Worm (Caenorhabditis elegans) whole organism, L4 larva: ENCODE results near the gene egg-3.
A peak's percentile ranks its signal among the peaks of the same experiment; 100 is the strongest.

Experiments
- D1046.2 ChIP-seq: fragments of 200-800 bp; sonication (Bioruptor generic); IDR thresholded peaks from 2 replicates; pipeline ENCODE4 v1.3.6; 2022; ENCODE audit warnings: missing genetic modification characterization, missing compliant biosample characterization
- T20F7.1 ChIP-seq: fragments of 200-800 bp; sonication (Bioruptor generic); optimal IDR thresholded peaks from 2 replicates; lab custom pipeline; 2018; ENCODE audit warnings: mild to moderate bottlenecking, missing genetic modification characterization, missing compliant biosample characterization
- Y5F2A.4 ChIP-seq: fragments of 200-800 bp; sonication (Bioruptor generic); optimal IDR thresholded peaks from 2 replicates; lab custom pipeline; 2018; ENCODE audit warnings: mild to moderate bottlenecking, missing genetic modification characterization, missing compliant biosample characterization
- aha-1 ChIP-seq: fragments of 150-350 bp; peaks from one replicate; lab custom pipeline; 2014; ENCODE audit warnings: missing biosample characterization, missing genetic modification characterization
- aly-2 ChIP-seq: sonication (generic microtip); optimal IDR thresholded peaks from 2 replicates; lab custom pipeline; 2018; ENCODE audit warnings: missing biosample characterization, missing genetic modification characterization
- ama-1 ChIP-seq: fragments of 150-350 bp; optimal IDR thresholded peaks from 2 replicates; lab custom pipeline; 2014; ENCODE audit warnings: inconsistent platforms, mixed read lengths
- ceh-44 ChIP-seq: fragments of 200-800 bp; sonication (Bioruptor generic); IDR thresholded peaks from 2 replicates; pipeline ENCODE4 v1.3.6; 2022; ENCODE audit warnings: missing genetic modification reagents, missing genetic modification characterization, missing compliant biosample characterization
- ces-1 ChIP-seq: fragments of 150-350 bp; sonication (generic microtip); optimal IDR thresholded peaks from 4 replicates; lab custom pipeline; 2014; ENCODE audit warnings: missing biosample characterization, missing genetic modification reagents, missing genetic modification characterization
- dve-1 ChIP-seq: sonication (generic microtip); optimal IDR thresholded peaks from 2 replicates; lab custom pipeline; 2017; ENCODE audit warnings: antibody characterized with exemption, mild to moderate bottlenecking, missing genetic modification characterization, missing compliant biosample characterization; ENCODE audit not compliant: insufficient read depth
- egl-27 ChIP-seq: sonication (generic microtip); optimal IDR thresholded peaks from 3 replicates; lab custom pipeline; 2017; ENCODE audit warnings: missing biosample characterization, missing genetic modification reagents, missing genetic modification characterization
- fkh-10 ChIP-seq: fragments of 150-350 bp; optimal IDR thresholded peaks from 2 replicates; lab custom pipeline; 2014; ENCODE audit warnings: missing biosample characterization, missing genetic modification reagents, missing genetic modification characterization
- hif-1 ChIP-seq, 2 experiments: sonication (generic microtip); optimal IDR thresholded peaks; 2 replicates each; lab custom pipeline; 2016 to 2017; ENCODE audit warnings: missing compliant biosample characterization in 2 of 2, missing genetic modification characterization in 2 of 2, missing genetic modification reagents in 2 of 2, missing genotype in 2 of 2, mild to moderate bottlenecking in 1 of 2
- hlh-30 ChIP-seq: sonication (generic microtip); optimal IDR thresholded peaks from 2 replicates; lab custom pipeline; 2017; ENCODE audit warnings: antibody characterized with exemption, mild to moderate bottlenecking, missing genetic modification characterization, missing compliant biosample characterization; ENCODE audit not compliant: insufficient read depth
- lin-1 ChIP-seq: fragments of 200-800 bp; sonication (Bioruptor generic); IDR thresholded peaks from 2 replicates; pipeline ENCODE4 v1.3.6; 2022; ENCODE audit warnings: missing genetic modification reagents, missing genetic modification characterization, missing compliant biosample characterization
- lin-29 ChIP-seq: fragments of 200-800 bp; sonication (Bioruptor generic); IDR thresholded peaks from 2 replicates; pipeline ENCODE4 v1.3.6; 2022; ENCODE audit warnings: missing genetic modification reagents, missing genetic modification characterization, missing compliant biosample characterization
- mdl-1 ChIP-seq, 2 experiments: fragments of 150-350 bp in 1 of 2; sonication (generic microtip) in 1 of 2; optimal IDR thresholded peaks; 2 replicates each; lab custom pipeline; 2014 to 2017; ENCODE audit warnings: missing biosample characterization in 2 of 2, missing genetic modification characterization in 2 of 2
- mep-1 ChIP-seq: fragments of 150-350 bp; sonication (generic microtip); optimal IDR thresholded peaks from 3 replicates; lab custom pipeline; 2014; ENCODE audit warnings: missing biosample characterization, missing genetic modification characterization
- mxl-2 ChIP-seq: fragments of 200-800 bp; sonication (Bioruptor generic); conservative IDR thresholded peaks from 2 replicates; pipeline ENCODE4 v1.3.6; 2022; ENCODE audit warnings: missing genetic modification reagents, missing genetic modification characterization, missing compliant biosample characterization
- nhr-102 ChIP-seq: sonication (generic microtip); optimal IDR thresholded peaks from 2 replicates; lab custom pipeline; 2016; ENCODE audit warnings: mild to moderate bottlenecking, missing genetic modification characterization, moderate library complexity, missing compliant biosample characterization
- nhr-11 ChIP-seq: fragments of 150-350 bp; optimal IDR thresholded peaks from 2 replicates; lab custom pipeline; 2014; ENCODE audit warnings: missing biosample characterization, missing genetic modification characterization
- nhr-111 ChIP-seq: fragments of 200-800 bp; sonication (Bioruptor generic); optimal IDR thresholded peaks from 2 replicates; lab custom pipeline; 2018; ENCODE audit warnings: mild to moderate bottlenecking, missing genetic modification characterization, missing compliant biosample characterization
- nhr-42 ChIP-seq: fragments of 200-800 bp; sonication (Bioruptor generic); IDR thresholded peaks from 2 replicates; pipeline ENCODE4 v1.3.6; 2022; ENCODE audit warnings: missing genetic modification characterization, missing compliant biosample characterization
- pha-4 ChIP-seq, 2 experiments: fragments of 150-350 bp in 1 of 2; fragments of 200-800 bp in 1 of 2; sonication (Bioruptor generic) in 1 of 2; IDR thresholded peaks in 1 of 2; optimal IDR thresholded peaks in 1 of 2; 2 replicates each; pipeline versions ENCODE4 v1.3.6 to Lab custom; 2014 to 2022; ENCODE audit warnings: missing genetic modification characterization in 2 of 2, missing genetic modification reagents in 2 of 2, missing biosample characterization in 1 of 2, missing compliant biosample characterization in 1 of 2
- saeg-2 ChIP-seq: fragments of 200-800 bp; sonication (Bioruptor generic); IDR thresholded peaks from 2 replicates; pipeline ENCODE4 v1.3.6; 2022; ENCODE audit warnings: missing genetic modification reagents, missing genetic modification characterization, missing compliant biosample characterization
- sdz-12 ChIP-seq: fragments of 200-800 bp; sonication (Bioruptor generic); optimal IDR thresholded peaks from 2 replicates; lab custom pipeline; 2018; ENCODE audit warnings: mild to moderate bottlenecking, missing genetic modification characterization, missing compliant biosample characterization
- skn-1 ChIP-seq: fragments of 150-350 bp; optimal IDR thresholded peaks from 2 replicates; lab custom pipeline; 2014; ENCODE audit warnings: missing biosample characterization, missing genetic modification characterization
- snpc-1.2 ChIP-seq: fragments of 200-800 bp; sonication (Bioruptor generic); IDR thresholded peaks from 2 replicates; pipeline ENCODE4 v1.3.6; 2022; ENCODE audit warnings: missing genetic modification reagents, missing genetic modification characterization, missing compliant biosample characterization
- snpc-4 ChIP-seq: fragments of 150-350 bp; optimal IDR thresholded peaks from 2 replicates; lab custom pipeline; 2014; ENCODE audit warnings: missing biosample characterization, missing genetic modification characterization
- spr-1 ChIP-seq: sonication (generic microtip); optimal IDR thresholded peaks from 2 replicates; lab custom pipeline; 2016; ENCODE audit warnings: mild to moderate bottlenecking, missing genetic modification characterization, missing compliant biosample characterization
- tra-1 ChIP-seq: fragments of 200-800 bp; sonication (Bioruptor generic); IDR thresholded peaks from 2 replicates; pipeline ENCODE4 v1.3.6; 2022; ENCODE audit warnings: missing genetic modification reagents, missing genetic modification characterization, missing compliant biosample characterization
- unc-130 ChIP-seq: sonication (generic microtip); optimal IDR thresholded peaks from 2 replicates; lab custom pipeline; 2016; ENCODE audit warnings: missing genetic modification reagents, missing genetic modification characterization, missing compliant biosample characterization
- vab-7 ChIP-seq: fragments of 200-800 bp; sonication (Bioruptor generic); IDR thresholded peaks from 2 replicates; pipeline ENCODE4 v1.3.6; 2022; ENCODE audit warnings: missing genetic modification reagents, missing genetic modification characterization, missing compliant biosample characterization
- zfp-3 ChIP-seq: fragments of 200-800 bp; sonication (Bioruptor generic); conservative IDR thresholded peaks from 2 replicates; pipeline ENCODE4 v1.3.6; 2022; ENCODE audit warnings: missing genetic modification reagents, missing genetic modification characterization, missing compliant biosample characterization
- zip-2 ChIP-seq: fragments of 150-350 bp; optimal IDR thresholded peaks from 2 replicates; lab custom pipeline; 2014; ENCODE audit warnings: missing biosample characterization, missing genetic modification characterization
- ztf-7 ChIP-seq: fragments of 150-350 bp; optimal IDR thresholded peaks from 2 replicates; lab custom pipeline; 2014; ENCODE audit warnings: missing biosample characterization, missing genetic modification characterization

The egg-3 gene

DNA sequence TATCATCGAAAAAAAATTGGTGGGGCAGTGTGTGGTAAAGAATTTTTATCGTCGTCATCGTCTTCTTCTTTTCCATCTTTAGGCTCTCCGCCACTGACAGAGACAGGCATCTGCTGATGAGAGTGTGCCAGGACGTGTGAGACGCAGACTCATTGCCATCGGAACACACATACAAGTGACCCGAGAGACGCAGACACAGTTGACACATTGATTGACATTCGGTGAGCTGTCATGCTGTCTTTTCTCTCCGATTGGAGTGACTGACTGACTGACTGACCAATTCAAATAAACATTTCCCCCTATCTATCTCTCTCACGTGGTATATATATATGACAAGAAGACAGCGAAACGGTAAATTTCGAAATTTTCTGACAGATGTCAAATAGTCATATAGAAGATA, 33.1 kb downstream of the egg-3 start (continued):
- TF ChIP-seq spr-1 (peak; percentile 17), lin-1 (GFP tag; lab: Robert Waterston, UW) (peak; percentile 61), mep-1 (tag; lab: Kevin White, UChicago) (peak; percentile 80), tra-1 (GFP tag; lab: Robert Waterston, UW) (peak; percentile 98), mxl-2 (no peak), pha-4 (GFP tag; IDR thresholded peaks at IDR 0.05; lab: Robert Waterston, UW) (peak; percentile 65), pha-4 (tag; optimal IDR thresholded peaks at IDR 0.05; lab: Kevin White, UChicago) (peak; percentile 29), vab-7 (GFP tag; lab: Robert Waterston, UW) (no peak), zip-2 (tag; lab: Kevin White, UChicago) (no peak), Y5F2A.4 (GFP tag; lab: Kevin White, UChicago) (no peak), snpc-4 (tag; lab: Kevin White, UChicago) (no peak), saeg-2 (GFP tag; lab: Robert Waterston, UW) (peak; percentile 59; the same call in 1 of the 2 replicates), nhr-42 (GFP tag; lab: Robert Waterston, UW) (0 out of 2 replicates have a peak, but pooled peaks have one; percentile 53), T20F7.1 (peak; percentile 83), unc-130 (no peak), D1046.2 (GFP tag; lab: Robert Waterston, UW) (0 out of 2 replicates have a peak, but pooled peaks have one; percentile 43), ces-1 (GFP tag; lab: Kevin White, UChicago) (no peak)

DNA sequence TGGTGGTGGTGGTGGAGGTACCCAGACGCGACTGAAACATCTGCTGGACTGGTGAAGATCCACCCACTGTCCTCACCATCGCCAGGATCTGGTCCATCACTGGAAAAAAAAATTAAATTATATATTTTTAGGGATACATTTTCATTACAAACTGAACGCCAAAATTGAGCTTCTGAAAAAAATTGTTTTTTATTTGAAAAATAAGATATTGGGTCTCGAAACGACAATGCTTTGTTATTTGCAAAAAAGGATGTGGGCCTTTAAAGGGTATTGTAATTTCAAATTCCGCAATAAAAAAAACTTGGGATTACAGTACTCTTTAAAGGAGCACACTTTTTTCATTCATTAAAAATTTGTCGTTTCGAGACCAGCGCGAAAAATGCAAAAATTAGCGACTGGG, 34.3 kb downstream of the egg-3 start, which contains the start of gene M106.2:
Gene M106.2, minus strand, starts transcription at position 101 of the 400 bp plus-strand sequence.
- TF ChIP-seq lin-1 (GFP tag; lab: Robert Waterston, UW) (no peak), zfp-3 (0 out of 2 replicates have a peak, but pooled peaks have one; percentile 42), mdl-1 (tag; optimal IDR thresholded peaks at IDR 0.05; lab: Kevin White, UChicago) (no peak), hif-1 (tag; optimal IDR thresholded peaks at IDR 0.05; lab: Kevin White, UChicago) (no peak), dve-1 (tag; lab: Kevin White, UChicago) (no peak), aha-1 (peak; percentile 29)

- TF ChIP-seq nhr-102 = no peak
- TF ChIP-seq fkh-10 (GFP tag; lab: Kevin White, UChicago) = no peak
- TF ChIP-seq lin-29 (GFP tag; lab: Robert Waterston, UW) = no peak
- TF ChIP-seq ztf-7 (tag; lab: Kevin White, UChicago) = no peak
- TF ChIP-seq ceh-44 (GFP tag; lab: Robert Waterston, UW) = no peak
- no peak for TF ChIP-seq sdz-12 (GFP tag; lab: Kevin White, UChicago)
- no peak for TF ChIP-seq egl-27 (tag; lab: Kevin White, UChicago)
- no peak for TF ChIP-seq ama-1
- TF ChIP-seq aly-2 (tag; lab: Kevin White, UChicago) = no peak
- no peak for TF ChIP-seq nhr-111 (GFP tag; lab: Kevin White, UChicago)
- no peak for TF ChIP-seq snpc-1.2
- no peak for TF ChIP-seq nhr-11 (tag; lab: Kevin White, UChicago)
- TF ChIP-seq skn-1 = no peak
Observed at ce11 chrII:10847057-10847456, 37.2 kb downstream of the egg-3 start.

- TF ChIP-seq aha-1 = peak; percentile 67
- no peak for TF ChIP-seq hlh-30 (tag; lab: Kevin White, UChicago)
Observed at ce11 chrII:10843527-10843926, 40.7 kb downstream of the egg-3 start, which contains the start of gene M106.8. Gene M106.8 (minus strand): TSS chrII:10843627.
